Fruit fly (Drosophila melanogaster) whole organism, pupa: ENCODE measurements around the gene Proc.
A peak's percentile ranks its signal among the peaks of the same experiment; 100 is the strongest.

Experiments
- CG4496 ChIP-seq: fragments of 200-800 bp; sonication (Bioruptor generic); IDR thresholded peaks from 3 replicates; pipeline ENCODE4 v1.3.6; 2022; ENCODE audit warnings: missing biosample characterization, missing genetic modification characterization
- D1 ChIP-seq: fragments of 200-800 bp; sonication (Bioruptor generic); optimal IDR thresholded peaks from 2 replicates; lab custom pipeline; 2018; ENCODE audit warnings: missing biosample characterization, mild to moderate bottlenecking, missing genetic modification characterization, moderate library complexity
- Ets98B ChIP-seq: fragments of 200-800 bp; sonication (Bioruptor generic); IDR thresholded peaks from 2 replicates; pipeline ENCODE4 v1.3.6; 2022; ENCODE audit warnings: missing biosample characterization, missing genetic modification characterization
- Pif1A ChIP-seq: fragments of 200-800 bp; sonication (Bioruptor generic); optimal IDR thresholded peaks from 3 replicates; lab custom pipeline; 2016; ENCODE audit warnings: missing biosample characterization, missing genetic modification characterization

- peak; percentile 49 for TF ChIP-seq D1 (tag; lab: Kevin White, UChicago)
- TF ChIP-seq CG4496 (GFP tag; lab: Robert Waterston, UW): peak; percentile 92
- TF ChIP-seq Pif1A (GFP tag; lab: Kevin White, UChicago): peak; percentile 79
- peak; percentile 83 for TF ChIP-seq Ets98B
Observed at dm6 chr2L:7898581-7898980, 27.3 kb upstream of the Proc start.
